Worm (Caenorhabditis elegans): Measurements from ENCODE around the gene acr-9.
A peak's percentile ranks its signal among the peaks of the same experiment; 100 is the strongest.

Gene acr-9

DNA sequence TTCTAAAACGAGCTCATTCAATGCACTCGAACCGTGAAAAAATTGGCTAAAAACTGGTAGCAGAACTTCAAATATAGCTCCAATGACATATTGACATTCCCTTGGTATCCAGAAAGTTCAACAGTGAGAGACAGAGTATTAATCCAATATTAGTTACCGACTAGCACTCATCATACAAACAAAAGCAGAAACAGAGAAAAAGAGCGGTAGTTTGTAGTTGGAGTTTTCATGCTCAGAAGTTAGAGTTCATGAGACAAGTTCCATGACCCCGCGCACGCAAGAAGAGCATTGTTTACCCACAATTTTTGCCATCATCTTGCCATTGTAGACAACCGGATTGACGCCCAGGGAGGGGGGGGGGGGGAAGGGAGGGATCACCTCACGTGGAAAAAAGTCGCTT is 7.6 kb upstream of the acr-9 start:
- TF ChIP-seq nhr-111 (GFP tag; optimal IDR thresholded peaks at IDR 0.05) (no peak), unc-62 (GFP tag; optimal IDR thresholded peaks at IDR 0.05 in 1 of 2) (peak in 1 of 2 experiments; percentile 55), unc-62 (tag; optimal IDR thresholded peaks at IDR 0.05) (no peak)

- TF ChIP-seq mxl-3 (GFP tag; optimal IDR thresholded peaks at IDR 0.05) (no peak), nhr-77 (tag; optimal IDR thresholded peaks at IDR 0.05) (no peak), nhr-11 (tag; optimal IDR thresholded peaks at IDR 0.05) (no peak), hlh-30 (tag; optimal IDR thresholded peaks at IDR 0.05; ENCODE audit: insufficient read depth) (peak; percentile 4), saeg-2 (GFP tag; IDR thresholded peaks at IDR 0.05) (no peak), dve-1 (tag; optimal IDR thresholded peaks at IDR 0.05; ENCODE audit: insufficient read depth) (peak; percentile 1), nhr-10 (tag; optimal IDR thresholded peaks at IDR 0.05) (no peak), jun-1 (tag; optimal IDR thresholded peaks at IDR 0.05) (no peak), Y5F2A.4 (GFP tag; optimal IDR thresholded peaks at IDR 0.05) (peak; percentile 27), zag-1 (tag; optimal IDR thresholded peaks at IDR 0.05) (no peak), zfp-2 (tag; optimal IDR thresholded peaks at IDR 0.05) (peak; percentile 8), set-16 (GFP tag; IDR thresholded peaks at IDR 0.05) (no peak), arid-1 (GFP tag; conservative IDR thresholded peaks at IDR 0.05) (peak; percentile 82), F49E8.2 (tag; optimal IDR thresholded peaks at IDR 0.05; ENCODE audit: borderline replicate concordance) (no peak), lin-39 (tag; optimal IDR thresholded peaks at IDR 0.05) (no peak), mxl-2 (GFP tag; conservative IDR thresholded peaks at IDR 0.05) (no peak), ces-1 (GFP tag; optimal IDR thresholded peaks at IDR 0.05) (no peak), snpc-1.2 (GFP tag; IDR thresholded peaks at IDR 0.05) (peak; percentile 83), ceh-20 (GFP tag; IDR thresholded peaks at IDR 0.05) (peak; percentile 48; the same call in 1 of the 2 replicates), snpc-4 (tag; optimal IDR thresholded peaks at IDR 0.05) (no peak), nhr-42 (GFP tag; IDR thresholded peaks at IDR 0.05) (no peak), nhr-6 (tag; optimal IDR thresholded peaks at IDR 0.05) (peak; percentile 14), hmg-1.1 (GFP tag; IDR thresholded peaks at IDR 0.05) (peak; percentile 60), ztf-11 (tag; optimal IDR thresholded peaks at IDR 0.05) (no peak), nhr-48 (tag; optimal IDR thresholded peaks at IDR 0.05) (peak; percentile 45), lin-15B (tag; optimal IDR thresholded peaks at IDR 0.05) (no peak), fkh-10 (GFP tag; optimal IDR thresholded peaks at IDR 0.05) (no peak), spr-3 (GFP tag; optimal IDR thresholded peaks at IDR 0.05) (no peak), hlh-11 (tag; optimal IDR thresholded peaks at IDR 0.05) (no peak), F26F4.8 (GFP tag; conservative IDR thresholded peaks at IDR 0.05) (peak; percentile 85), vab-7 (GFP tag; IDR thresholded peaks at IDR 0.05) (peak; percentile 67), nhr-102 (tag; optimal IDR thresholded peaks at IDR 0.05) (no peak), ceh-28 (tag; optimal IDR thresholded peaks at IDR 0.05) (no peak), ceh-62 (tag; optimal IDR thresholded peaks at IDR 0.05) (no peak), lsy-2 (tag; optimal IDR thresholded peaks at IDR 0.05) (no peak), lir-3 (tag; optimal IDR thresholded peaks at IDR 0.05) (peak; percentile 47), dpl-1 (GFP tag; optimal IDR thresholded peaks at IDR 0.05) (no peak), egl-27 (tag; optimal IDR thresholded peaks at IDR 0.05) (no peak), F44E2.7 (GFP tag; IDR thresholded peaks at IDR 0.05) (no peak), ceh-32 (tag; optimal IDR thresholded peaks at IDR 0.05; ENCODE audit: poor library complexity) (no peak), T26A8.4 (GFP tag; IDR thresholded peaks at IDR 0.05) (no peak; the same call in none of the 2 replicates), lin-13 (GFP tag; optimal IDR thresholded peaks at IDR 0.05) (no peak), ceh-44 (GFP tag; IDR thresholded peaks at IDR 0.05) (no peak), ZK546.5 (tag; optimal IDR thresholded peaks at IDR 0.05) (no peak), F10B5.3 (tag; optimal IDR thresholded peaks at IDR 0.05) (no peak), Y75B8A.6 (GFP tag; IDR thresholded peaks at IDR 0.05) (no peak), daf-12 (tag; optimal IDR thresholded peaks at IDR 0.05) (no peak), R02D3.7 (tag; optimal IDR thresholded peaks at IDR 0.05) (no peak)
Measured at ce11 chrX:13653573-13653972, 6.9 kb upstream of the acr-9 start.

Measured in whole organism, L4 larva.